Fruit fly (Drosophila melanogaster) whole organism, embryonic: ENCODE measurements around the gene Pk34A.

ENCODE experiments used
- Asciz ChIP-seq: fragments of 200-800 bp; sonication (Bioruptor generic); optimal IDR thresholded peaks from 2 replicates; lab custom pipeline; 2017; ENCODE audit warnings: missing biosample characterization, mild to moderate bottlenecking, missing genetic modification characterization, missing genetic modification reagents
- BEAF-32 ChIP-seq: fragments of 200-800 bp; sonication (Bioruptor generic); optimal IDR thresholded peaks from 3 replicates; lab custom pipeline; 2017; ENCODE audit warnings: missing biosample characterization, missing genetic modification characterization, mild to moderate bottlenecking, moderate library complexity, missing genetic modification reagents
- CG1024 ChIP-seq: fragments of 200-800 bp; sonication (Bioruptor generic); IDR thresholded peaks from 2 replicates; pipeline ENCODE4 v1.3.6; 2022; ENCODE audit warnings: missing biosample characterization, missing genetic modification characterization
- CG11398 ChIP-seq: fragments of 200-800 bp; sonication (Bioruptor generic); optimal IDR thresholded peaks from 2 replicates; lab custom pipeline; 2016; ENCODE audit warnings: missing biosample characterization, missing genetic modification characterization
- CG12391 ChIP-seq: fragments of 200-800 bp; sonication (Bioruptor generic); optimal IDR thresholded peaks from 3 replicates; lab custom pipeline; 2018; ENCODE audit warnings: missing biosample characterization, mild to moderate bottlenecking, missing genetic modification characterization, moderate library complexity
- CG12744 ChIP-seq: fragments of 200-800 bp; sonication (Bioruptor generic); optimal IDR thresholded peaks from 2 replicates; lab custom pipeline; 2016; ENCODE audit warnings: missing biosample characterization, missing genetic modification characterization
- CG12769 ChIP-seq: fragments of 200-800 bp; sonication (Bioruptor generic); optimal IDR thresholded peaks from 2 replicates; lab custom pipeline; 2019; ENCODE audit warnings: missing biosample characterization, mild to moderate bottlenecking, missing genetic modification characterization, moderate library complexity
- CG13775 ChIP-seq: fragments of 200-800 bp; sonication (Bioruptor generic); optimal IDR thresholded peaks from 3 replicates; lab custom pipeline; 2017; ENCODE audit warnings: missing biosample characterization, mild to moderate bottlenecking, missing genetic modification characterization
- CG13894 ChIP-seq: fragments of 200-800 bp; sonication (Bioruptor generic); optimal IDR thresholded peaks from 3 replicates; lab custom pipeline; 2018; ENCODE audit warnings: missing biosample characterization, mild to moderate bottlenecking, missing genetic modification characterization, moderate library complexity
- CG1602 ChIP-seq: fragments of 200-800 bp; sonication (Bioruptor generic); optimal IDR thresholded peaks from 3 replicates; lab custom pipeline; 2016; ENCODE audit warnings: missing biosample characterization, missing genetic modification characterization
- CG16815 ChIP-seq: fragments of 200-800 bp; sonication (Bioruptor generic); optimal IDR thresholded peaks from 3 replicates; lab custom pipeline; 2017; ENCODE audit warnings: missing biosample characterization, mild to moderate bottlenecking, missing genetic modification characterization
- CG2678 ChIP-seq: fragments of 200-800 bp; sonication (Bioruptor generic); optimal IDR thresholded peaks from 3 replicates; lab custom pipeline; 2019; ENCODE audit warnings: missing biosample characterization, mild to moderate bottlenecking, missing genetic modification characterization, moderate library complexity
- CG30020 ChIP-seq: fragments of 200-800 bp; optimal IDR thresholded peaks from 2 replicates; lab custom pipeline; 2019; ENCODE audit warnings: missing biosample characterization, mild to moderate bottlenecking, missing genetic modification characterization, moderate library complexity
- CG32772 ChIP-seq: fragments of 200-800 bp; sonication (Bioruptor generic); IDR thresholded peaks from 2 replicates; pipeline ENCODE4 v1.3.6; 2022; ENCODE audit warnings: missing biosample characterization, missing genetic modification characterization
- CG34376 ChIP-seq: fragments of 200-800 bp; sonication (Bioruptor generic); optimal IDR thresholded peaks from 2 replicates; lab custom pipeline; 2018; ENCODE audit warnings: missing biosample characterization, mild to moderate bottlenecking, missing genetic modification characterization
- CG5953 ChIP-seq: fragments of 200-800 bp; sonication (Bioruptor generic); IDR thresholded peaks from 2 replicates; pipeline ENCODE4 v1.3.6; 2022; ENCODE audit warnings: missing biosample characterization, missing genetic modification characterization
- CG7745 ChIP-seq: fragments of 200-800 bp; sonication (Bioruptor generic); optimal IDR thresholded peaks from 2 replicates; lab custom pipeline; 2018; ENCODE audit warnings: missing biosample characterization, mild to moderate bottlenecking, missing genetic modification characterization, moderate library complexity
- CG8281 ChIP-seq: fragments of 200-800 bp; sonication (Bioruptor generic); optimal IDR thresholded peaks from 2 replicates; lab custom pipeline; 2018; ENCODE audit warnings: missing biosample characterization, mild to moderate bottlenecking, missing genetic modification characterization, moderate library complexity
- CG8290 ChIP-seq, 3 experiments: fragments of 200-800 bp; sonication (Bioruptor generic); optimal IDR thresholded peaks; 2 replicates each; lab custom pipeline; 2016 to 2019; ENCODE audit warnings: missing biosample characterization in 3 of 3, missing genetic modification characterization in 3 of 3, mild to moderate bottlenecking in 2 of 3, moderate library complexity in 1 of 3
- CG8388 ChIP-seq: fragments of 200-800 bp; sonication (Bioruptor generic); optimal IDR thresholded peaks from 2 replicates; lab custom pipeline; 2019; ENCODE audit warnings: missing biosample characterization, mild to moderate bottlenecking, missing genetic modification characterization, moderate library complexity
- CG8924 ChIP-seq: fragments of 200-800 bp; optimal IDR thresholded peaks from 3 replicates; lab custom pipeline; 2019; ENCODE audit warnings: missing biosample characterization, mild to moderate bottlenecking, missing genetic modification characterization, moderate library complexity
- CG8944 ChIP-seq: fragments of 200-800 bp; sonication (Bioruptor generic); optimal IDR thresholded peaks from 3 replicates; lab custom pipeline; 2016; ENCODE audit warnings: missing biosample characterization, missing genetic modification characterization
- CoRest ChIP-seq: fragments of 200-800 bp; sonication (Bioruptor generic); optimal IDR thresholded peaks from 3 replicates; lab custom pipeline; 2018; ENCODE audit warnings: missing biosample characterization, mild to moderate bottlenecking, missing genetic modification characterization, moderate library complexity
- Dbx ChIP-seq: fragments of 200-800 bp; sonication (Bioruptor generic); IDR thresholded peaks from 3 replicates; pipeline ENCODE4 v1.3.6; 2022; ENCODE audit warnings: missing biosample characterization, missing genetic modification characterization
- Fer3 ChIP-seq: fragments of 200-800 bp; sonication (Bioruptor generic); optimal IDR thresholded peaks from 2 replicates; lab custom pipeline; 2018; ENCODE audit warnings: missing biosample characterization, mild to moderate bottlenecking, missing genetic modification characterization, moderate library complexity
- Gug ChIP-seq: fragments of 200-800 bp; sonication (Bioruptor generic); IDR thresholded peaks from 4 replicates; pipeline ENCODE4 v1.3.6; 2022; ENCODE audit warnings: missing biosample characterization, missing genetic modification characterization
- HLH3B ChIP-seq: fragments of 200-800 bp; sonication (Bioruptor generic); IDR thresholded peaks from 2 replicates; pipeline ENCODE4 v1.3.6; 2022; ENCODE audit warnings: missing biosample characterization, missing genetic modification characterization
- HmgD ChIP-seq: fragments of 200-800 bp; sonication (Bioruptor generic); optimal IDR thresholded peaks from 3 replicates; lab custom pipeline; 2016; ENCODE audit warnings: missing biosample characterization, missing genetic modification characterization
- Hr3 ChIP-seq: fragments of 200-800 bp; sonication (Bioruptor generic); optimal IDR thresholded peaks from 3 replicates; lab custom pipeline; 2016; ENCODE audit warnings: missing biosample characterization, missing genetic modification characterization
- Lpt ChIP-seq: fragments of >200 bp; optimal IDR thresholded peaks from 2 replicates; lab custom pipeline; 2018; ENCODE audit warnings: missing biosample characterization, missing genetic modification characterization
- Mad ChIP-seq: fragments of 200-800 bp; sonication (Bioruptor generic); optimal IDR thresholded peaks from 2 replicates; lab custom pipeline; 2016; ENCODE audit warnings: missing biosample characterization, missing genetic modification characterization
- NC2α ChIP-seq: fragments of 200-800 bp; sonication (Bioruptor generic); optimal IDR thresholded peaks from 2 replicates; lab custom pipeline; 2016; ENCODE audit warnings: missing biosample characterization, missing genetic modification characterization
- TFAM ChIP-seq: fragments of 200-800 bp; sonication (Bioruptor generic); optimal IDR thresholded peaks from 2 replicates; lab custom pipeline; 2017; ENCODE audit warnings: missing biosample characterization, missing genetic modification characterization, inconsistent platforms
- amos ChIP-seq: fragments of 200-800 bp; sonication (Bioruptor generic); IDR thresholded peaks from 2 replicates; pipeline ENCODE4 v1.3.6; 2022; ENCODE audit warnings: missing biosample characterization, missing genetic modification characterization; ENCODE audit not compliant: partially characterized antibody
- bab2 ChIP-seq: fragments of 200-800 bp; sonication (Bioruptor generic); optimal IDR thresholded peaks from 2 replicates; lab custom pipeline; 2016; ENCODE audit warnings: missing biosample characterization, missing genetic modification characterization
- bigmax ChIP-seq: fragments of 200-800 bp; sonication (Bioruptor generic); optimal IDR thresholded peaks from 2 replicates; lab custom pipeline; 2018; ENCODE audit warnings: missing biosample characterization, mild to moderate bottlenecking, missing genetic modification characterization
- caup ChIP-seq: fragments of 200-800 bp; sonication (Bioruptor generic); optimal IDR thresholded peaks from 3 replicates; lab custom pipeline; 2017; ENCODE audit warnings: missing biosample characterization, mild to moderate bottlenecking, missing genetic modification characterization, moderate library complexity; ENCODE audit not compliant: severe bottlenecking
- croc ChIP-seq: fragments of 200-800 bp; sonication (Bioruptor generic); conservative IDR thresholded peaks from 3 replicates; pipeline ENCODE4 v1.3.6; 2022; ENCODE audit warnings: missing biosample characterization, missing genetic modification characterization
- dan ChIP-seq: fragments of 200-800 bp; sonication (Bioruptor generic); IDR thresholded peaks from 2 replicates; pipeline ENCODE4 v1.3.6; 2022; ENCODE audit warnings: missing biosample characterization, missing genetic modification characterization
- dmrt11E ChIP-seq: fragments of 200-800 bp; sonication (Bioruptor generic); optimal IDR thresholded peaks from 3 replicates; lab custom pipeline; 2018; ENCODE audit warnings: missing biosample characterization, mild to moderate bottlenecking, missing genetic modification characterization, moderate library complexity
- dmrt99B ChIP-seq: fragments of 200-800 bp; sonication (Bioruptor generic); optimal IDR thresholded peaks from 2 replicates; lab custom pipeline; 2018; ENCODE audit warnings: missing biosample characterization, mild to moderate bottlenecking, missing genetic modification characterization, moderate library complexity
- ems ChIP-seq: fragments of 200-800 bp; sonication (Bioruptor generic); optimal IDR thresholded peaks from 3 replicates; lab custom pipeline; 2016; ENCODE audit warnings: missing biosample characterization, missing genetic modification characterization
- esg ChIP-seq: fragments of 200-800 bp; sonication (Bioruptor generic); conservative IDR thresholded peaks from 2 replicates; pipeline ENCODE4 v1.3.6; 2022; ENCODE audit warnings: missing biosample characterization, missing genetic modification characterization
- fd64A ChIP-seq: fragments of 200-800 bp; sonication (Bioruptor generic); optimal IDR thresholded peaks from 3 replicates; lab custom pipeline; 2018; ENCODE audit warnings: missing biosample characterization, mild to moderate bottlenecking, missing genetic modification characterization
- knrl ChIP-seq: fragments of 200-800 bp; sonication (Bioruptor generic); IDR thresholded peaks from 3 replicates; pipeline ENCODE4 v1.3.6; 2022; ENCODE audit warnings: missing biosample characterization, missing genetic modification characterization; ENCODE audit not compliant: partially characterized antibody
- lmd ChIP-seq: fragments of 200-800 bp; sonication (Bioruptor generic); IDR thresholded peaks from 2 replicates; pipeline ENCODE4 v1.3.6; 2022; ENCODE audit warnings: missing biosample characterization, missing genetic modification characterization
- psq ChIP-seq: fragments of 200-800 bp; sonication (Bioruptor generic); optimal IDR thresholded peaks from 2 replicates; lab custom pipeline; 2017; ENCODE audit warnings: missing biosample characterization, missing genetic modification characterization
- pum ChIP-seq: fragments of 200-800 bp; sonication (Bioruptor generic); optimal IDR thresholded peaks from 2 replicates; lab custom pipeline; 2016; ENCODE audit warnings: missing biosample characterization, missing genetic modification characterization
- tap ChIP-seq: fragments of 200-800 bp; optimal IDR thresholded peaks from 3 replicates; lab custom pipeline; 2019; ENCODE audit warnings: missing biosample characterization, mild to moderate bottlenecking, missing genetic modification characterization, moderate library complexity
- tgo ChIP-seq: fragments of 200-800 bp; sonication (Bioruptor generic); IDR thresholded peaks from 3 replicates; pipeline ENCODE4 v1.3.6; 2022; ENCODE audit warnings: missing biosample characterization, missing genetic modification characterization
- z ChIP-seq: fragments of 200-800 bp; sonication (Bioruptor generic); IDR thresholded peaks from 3 replicates; pipeline ENCODE4 v1.3.6; 2022; ENCODE audit warnings: missing biosample characterization, missing genetic modification characterization

The Pk34A gene

DNA sequence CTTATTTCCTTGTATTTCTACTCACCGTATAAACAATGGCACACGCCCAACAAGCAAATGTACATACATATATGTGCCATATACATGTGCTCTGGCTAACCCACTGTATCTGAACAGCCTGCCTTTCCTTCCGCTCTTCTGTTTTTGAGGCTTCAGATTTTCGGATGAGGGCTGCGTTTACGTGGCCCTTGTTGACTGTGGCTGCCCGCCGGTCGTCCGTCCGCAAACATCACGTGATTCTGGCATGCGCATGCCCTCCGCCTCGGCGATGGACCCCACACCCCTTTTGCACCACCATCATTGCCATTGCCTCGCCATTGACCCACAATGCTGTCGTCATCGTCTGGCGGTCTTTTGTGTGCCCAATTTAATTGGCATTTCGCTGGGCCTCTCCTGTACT lies 46.6 kb downstream of the Pk34A start (continued):
- TF ChIP-seq croc (GFP tag; lab: Robert Waterston, UW) (no peak), TFAM (GFP tag; lab: Kevin White, UChicago) (no peak), z (GFP tag; lab: Robert Waterston, UW) (no peak), tap (tag; lab: Kevin White, UChicago) (no peak), tgo (GFP tag; lab: Robert Waterston, UW) (no peak), CG11398 (peak; percentile 53), pum (GFP tag; lab: Kevin White, UChicago) (no peak), NC2α (GFP tag; lab: Kevin White, UChicago) (peak; percentile 17), BEAF-32 (GFP tag; lab: Kevin White, UChicago) (no peak), Hr3 (GFP tag; lab: Kevin White, UChicago) (no peak), dmrt11E (tag; lab: Kevin White, UChicago) (no peak), Asciz (GFP tag; lab: Kevin White, UChicago) (no peak), CG5953 (GFP tag; lab: Robert Waterston, UW) (0 out of 2 replicates have a peak, but pooled peaks have one; percentile 27), CG8388 (no peak), bigmax (no peak), HLH3B (peak; percentile 30; the same call in 1 of the 2 replicates), CG7745 (tag; lab: Kevin White, UChicago) (no peak), dmrt99B (tag; lab: Kevin White, UChicago) (peak; percentile 23), CG1602 (GFP tag; lab: Kevin White, UChicago) (no peak), Gug (GFP tag; lab: Robert Waterston, UW) (no peak), CG12769 (tag; lab: Kevin White, UChicago) (peak; percentile 85), Mad (GFP tag; lab: Kevin White, UChicago) (no peak), fd64A (peak; percentile 5), ems (GFP tag; lab: Kevin White, UChicago) (no peak), CG2678 (tag; lab: Kevin White, UChicago) (peak; percentile 31), Lpt (GFP tag; lab: Kevin White, UChicago) (no peak), CG13894 (tag; lab: Kevin White, UChicago) (peak; percentile 93), CG8290 (GFP tag; optimal IDR thresholded peaks at IDR 0.05; lab: Kevin White, UChicago) (peak; percentile 17), CG8290 (tag; optimal IDR thresholded peaks at IDR 0.05; lab: Kevin White, UChicago) (peak in 1 of 2 experiments; percentile 56), CG34376 (GFP tag; lab: Kevin White, UChicago) (no peak), dan (no peak), CoRest (tag; lab: Kevin White, UChicago) (no peak), CG8944 (no peak), CG13775 (GFP tag; lab: Kevin White, UChicago) (peak; percentile 31), CG32772 (GFP tag; lab: Robert Waterston, UW) (no peak), CG30020 (tag; lab: Kevin White, UChicago) (no peak), CG12744 (GFP tag; lab: Kevin White, UChicago) (peak; percentile 20), bab2 (GFP tag; lab: Kevin White, UChicago) (peak; percentile 5), CG8924 (peak; percentile 23), knrl (GFP tag; lab: Robert Waterston, UW) (no peak), caup (GFP tag; lab: Kevin White, UChicago) (peak; percentile 39), psq (GFP tag; lab: Kevin White, UChicago) (no peak), amos (GFP tag; lab: Robert Waterston, UW) (no peak), CG12391 (tag; lab: Kevin White, UChicago) (no peak), CG16815 (GFP tag; lab: Kevin White, UChicago) (no peak), Fer3 (tag; lab: Kevin White, UChicago) (no peak), CG1024 (GFP tag; lab: Robert Waterston, UW) (no peak), HmgD (GFP tag; lab: Kevin White, UChicago) (no peak), CG8281 (tag; lab: Kevin White, UChicago) (no peak), Dbx (GFP tag; lab: Robert Waterston, UW) (peak; percentile 58; the same call in 1 of the 3 replicates), lmd (no peak), esg (GFP tag; lab: Robert Waterston, UW) (no peak)
